Fruit fly (Drosophila melanogaster) whole organism, embryonic: Measurements from ENCODE around the gene scramb2.

Experiments used
- Atf3 ChIP-seq: fragments of 200-800 bp; sonication (Bioruptor generic); optimal IDR thresholded peaks from 3 replicates; lab custom pipeline; 2016; ENCODE audit warnings: missing biosample characterization, missing genetic modification characterization
- Bgb ChIP-seq: fragments of 200-800 bp; sonication (Bioruptor generic); IDR thresholded peaks from 2 replicates; pipeline ENCODE4 v1.3.6; 2022; ENCODE audit warnings: missing biosample characterization, missing genetic modification characterization; ENCODE audit not compliant: partially characterized antibody
- CG1024 ChIP-seq: fragments of 200-800 bp; sonication (Bioruptor generic); IDR thresholded peaks from 2 replicates; pipeline ENCODE4 v1.3.6; 2022; ENCODE audit warnings: missing biosample characterization, missing genetic modification characterization
- CG10565 ChIP-seq: fragments of 200-800 bp; sonication (Bioruptor generic); optimal IDR thresholded peaks from 3 replicates; lab custom pipeline; 2016; ENCODE audit warnings: missing biosample characterization, mild to moderate bottlenecking, missing genetic modification characterization
- CG11247 ChIP-seq: fragments of 200-800 bp; sonication (Bioruptor generic); IDR thresholded peaks from 2 replicates; pipeline ENCODE4 v1.3.6; 2022; ENCODE audit warnings: missing biosample characterization, missing genetic modification characterization
- CG12942 ChIP-seq: fragments of 200-800 bp; sonication (Bioruptor generic); optimal IDR thresholded peaks from 3 replicates; lab custom pipeline; 2016; ENCODE audit warnings: missing biosample characterization, missing genetic modification characterization
- CG13296 ChIP-seq: fragments of 200-800 bp; sonication (Bioruptor generic); optimal IDR thresholded peaks from 3 replicates; lab custom pipeline; 2018; ENCODE audit warnings: missing biosample characterization, mild to moderate bottlenecking, missing genetic modification characterization
- CG13624 ChIP-seq: fragments of 200-800 bp; sonication (Bioruptor generic); optimal IDR thresholded peaks from 2 replicates; lab custom pipeline; 2016; ENCODE audit warnings: missing biosample characterization, missing genetic modification characterization
- CG1602 ChIP-seq: fragments of 200-800 bp; sonication (Bioruptor generic); optimal IDR thresholded peaks from 3 replicates; lab custom pipeline; 2016; ENCODE audit warnings: missing biosample characterization, missing genetic modification characterization
- CG16779 ChIP-seq: fragments of 200-800 bp; sonication (Bioruptor generic); IDR thresholded peaks from 2 replicates; pipeline ENCODE4 v1.3.6; 2022; ENCODE audit warnings: missing biosample characterization, missing genetic modification characterization
- CG16815 ChIP-seq: fragments of 200-800 bp; sonication (Bioruptor generic); optimal IDR thresholded peaks from 3 replicates; lab custom pipeline; 2017; ENCODE audit warnings: missing biosample characterization, mild to moderate bottlenecking, missing genetic modification characterization
- CG17829 ChIP-seq: fragments of 200-800 bp; optimal IDR thresholded peaks from 2 replicates; lab custom pipeline; 2019; ENCODE audit warnings: missing biosample characterization, mild to moderate bottlenecking, missing genetic modification characterization, moderate library complexity
- CG18262 ChIP-seq: fragments of 200-800 bp; optimal IDR thresholded peaks from 3 replicates; lab custom pipeline; 2019; ENCODE audit warnings: missing biosample characterization, mild to moderate bottlenecking, missing genetic modification characterization, moderate library complexity
- CG1832 ChIP-seq: fragments of 200-800 bp; sonication (Bioruptor generic); optimal IDR thresholded peaks from 2 replicates; lab custom pipeline; 2017; ENCODE audit warnings: missing biosample characterization, mild to moderate bottlenecking, missing genetic modification characterization, inconsistent platforms
- CG2678 ChIP-seq: fragments of 200-800 bp; sonication (Bioruptor generic); optimal IDR thresholded peaks from 3 replicates; lab custom pipeline; 2019; ENCODE audit warnings: missing biosample characterization, mild to moderate bottlenecking, missing genetic modification characterization, moderate library complexity
- CG31388 ChIP-seq: fragments of 200-800 bp; sonication (Bioruptor generic); optimal IDR thresholded peaks from 2 replicates; lab custom pipeline; 2016; ENCODE audit warnings: missing biosample characterization, missing genetic modification characterization
- CG32532 ChIP-seq: fragments of 200-800 bp; sonication (Bioruptor generic); IDR thresholded peaks from 2 replicates; pipeline ENCODE4 v1.3.6; 2022; ENCODE audit warnings: missing biosample characterization, missing genetic modification characterization
- CG42726 ChIP-seq: fragments of 200-800 bp; sonication (Bioruptor generic); IDR thresholded peaks from 2 replicates; pipeline ENCODE4 v1.3.6; 2022; ENCODE audit warnings: missing biosample characterization, missing genetic modification characterization; ENCODE audit not compliant: partially characterized antibody
- CG43689 ChIP-seq: fragments of 200-800 bp; sonication (Bioruptor generic); IDR thresholded peaks from 2 replicates; pipeline ENCODE4 v1.3.6; 2022; ENCODE audit warnings: missing biosample characterization, missing genetic modification characterization
- Chrac-16 ChIP-seq: fragments of 200-800 bp; sonication (Bioruptor generic); optimal IDR thresholded peaks from 3 replicates; lab custom pipeline; 2016; ENCODE audit warnings: missing biosample characterization, missing genetic modification characterization
- D ChIP-seq, 2 experiments: fragments of 200-800 bp in 1 of 2; fragments of >200 bp in 1 of 2; sonication (Bioruptor generic) in 1 of 2; optimal IDR thresholded peaks; 2 replicates in 1 of 2; 3 replicates in 1 of 2; lab custom pipeline; 2017; ENCODE audit warnings: mild to moderate bottlenecking in 1 of 2, missing biosample characterization in 1 of 2, missing genetic modification characterization in 1 of 2, missing genetic modification reagents in 1 of 2
- D19A ChIP-seq: fragments of 200-800 bp; optimal IDR thresholded peaks from 3 replicates; lab custom pipeline; 2019; ENCODE audit warnings: missing biosample characterization, mild to moderate bottlenecking, missing genetic modification characterization, moderate library complexity
- Doc3 ChIP-seq: fragments of 200-800 bp; sonication (Bioruptor generic); IDR thresholded peaks from 3 replicates; pipeline ENCODE4 v1.3.6; 2022; ENCODE audit warnings: missing biosample characterization, missing genetic modification characterization; ENCODE audit not compliant: partially characterized antibody
- Hsf ChIP-seq: fragments of 200-800 bp; sonication (Bioruptor generic); optimal IDR thresholded peaks from 3 replicates; lab custom pipeline; 2016; ENCODE audit warnings: missing biosample characterization, missing genetic modification characterization
- Meics ChIP-seq: fragments of 200-800 bp; sonication (Bioruptor generic); optimal IDR thresholded peaks from 2 replicates; lab custom pipeline; 2017; ENCODE audit warnings: missing biosample characterization, mild to moderate bottlenecking, missing genetic modification characterization
- Nf-YB ChIP-seq: fragments of 200-800 bp; sonication (Bioruptor generic); optimal IDR thresholded peaks from 3 replicates; lab custom pipeline; 2019; ENCODE audit warnings: missing biosample characterization, mild to moderate bottlenecking, missing genetic modification characterization, moderate library complexity
- Pdp1 ChIP-seq, 2 experiments: fragments of 200-800 bp; sonication (Bioruptor generic); optimal IDR thresholded peaks; 3 replicates each; lab custom pipeline; 2016; ENCODE audit warnings: missing biosample characterization in 2 of 2, missing genetic modification characterization in 2 of 2, mild to moderate bottlenecking in 1 of 2, moderate library complexity in 1 of 2
- Spps ChIP-seq: fragments of 200-800 bp; sonication (Bioruptor generic); optimal IDR thresholded peaks from 2 replicates; lab custom pipeline; 2018; ENCODE audit warnings: missing biosample characterization, mild to moderate bottlenecking, missing genetic modification characterization
- Taf1 ChIP-seq: fragments of 200-800 bp; sonication (Bioruptor generic); IDR thresholded peaks from 2 replicates; pipeline ENCODE4 v1.3.6; 2022; ENCODE audit warnings: missing biosample characterization, missing genetic modification characterization
- amos ChIP-seq: fragments of 200-800 bp; sonication (Bioruptor generic); IDR thresholded peaks from 2 replicates; pipeline ENCODE4 v1.3.6; 2022; ENCODE audit warnings: missing biosample characterization, missing genetic modification characterization; ENCODE audit not compliant: partially characterized antibody
- bab2 ChIP-seq: fragments of 200-800 bp; sonication (Bioruptor generic); optimal IDR thresholded peaks from 2 replicates; lab custom pipeline; 2016; ENCODE audit warnings: missing biosample characterization, missing genetic modification characterization
- dimm ChIP-seq: fragments of 200-800 bp; sonication (Bioruptor generic); IDR thresholded peaks from 2 replicates; pipeline ENCODE4 v1.3.6; 2022; ENCODE audit warnings: missing biosample characterization, missing genetic modification characterization
- dmrt99B ChIP-seq: fragments of 200-800 bp; sonication (Bioruptor generic); optimal IDR thresholded peaks from 2 replicates; lab custom pipeline; 2018; ENCODE audit warnings: missing biosample characterization, mild to moderate bottlenecking, missing genetic modification characterization, moderate library complexity
- exex ChIP-seq: fragments of 200-800 bp; sonication (Bioruptor generic); optimal IDR thresholded peaks from 4 replicates; lab custom pipeline; 2018; ENCODE audit warnings: missing biosample characterization, mild to moderate bottlenecking, missing genetic modification characterization, moderate library complexity
- h ChIP-seq: fragments of >200 bp; optimal IDR thresholded peaks from 2 replicates; lab custom pipeline; 2017
- hbn ChIP-seq: fragments of 200-800 bp; sonication (Bioruptor generic); IDR thresholded peaks from 2 replicates; pipeline ENCODE4 v1.3.6; 2022; ENCODE audit warnings: missing biosample characterization, missing genetic modification characterization; ENCODE audit not compliant: partially characterized antibody
- klu ChIP-seq: fragments of 200-800 bp; sonication (Bioruptor generic); IDR thresholded peaks from 2 replicates; pipeline ENCODE4 v1.3.6; 2022; ENCODE audit warnings: missing biosample characterization, missing genetic modification characterization
- lilli ChIP-seq: fragments of 200-800 bp; sonication (Bioruptor generic); optimal IDR thresholded peaks from 3 replicates; lab custom pipeline; 2016; ENCODE audit warnings: missing biosample characterization, missing genetic modification characterization
- lola ChIP-seq, 3 experiments: fragments of >200 bp in 2 of 3; fragments of 200-800 bp in 1 of 3; sonication (Bioruptor generic) in 1 of 3; optimal IDR thresholded peaks; 2 replicates each; lab custom pipeline; 2017 to 2019; ENCODE audit warnings: missing biosample characterization in 3 of 3, missing genetic modification characterization in 3 of 3, mild to moderate bottlenecking in 1 of 3, moderate library complexity in 1 of 3
- lov ChIP-seq, 2 experiments: fragments of 200-800 bp in 1 of 2; fragments of >200 bp in 1 of 2; sonication (Bioruptor generic) in 1 of 2; IDR thresholded peaks in 1 of 2; optimal IDR thresholded peaks in 1 of 2; 2 replicates in 1 of 2; 3 replicates in 1 of 2; pipeline versions ENCODE4 v1.3.6 to Lab custom; 2017 to 2022; ENCODE audit warnings: missing biosample characterization in 1 of 2, missing genetic modification characterization in 1 of 2
- mam ChIP-seq: fragments of 200-800 bp; sonication (Bioruptor generic); optimal IDR thresholded peaks from 3 replicates; lab custom pipeline; 2016; ENCODE audit warnings: missing biosample characterization, missing genetic modification characterization
- nmo ChIP-seq: fragments of 200-800 bp; sonication (Bioruptor generic); optimal IDR thresholded peaks from 2 replicates; lab custom pipeline; 2018; ENCODE audit warnings: missing biosample characterization, mild to moderate bottlenecking, missing genetic modification characterization, moderate library complexity
- salm ChIP-seq: fragments of 200-800 bp; sonication (Bioruptor generic); optimal IDR thresholded peaks from 2 replicates; lab custom pipeline; 2018; ENCODE audit warnings: missing biosample characterization, mild to moderate bottlenecking, missing genetic modification characterization
- seq ChIP-seq: fragments of 200-800 bp; sonication (Bioruptor generic); IDR thresholded peaks from 2 replicates; pipeline ENCODE4 v1.3.6; 2022; ENCODE audit warnings: missing biosample characterization, missing genetic modification characterization
- sob ChIP-seq: fragments of 200-800 bp; sonication (Bioruptor generic); IDR thresholded peaks from 2 replicates; pipeline ENCODE4 v1.3.6; 2022; ENCODE audit warnings: missing biosample characterization, missing genetic modification characterization
- sug ChIP-seq: fragments of 200-800 bp; optimal IDR thresholded peaks from 2 replicates; lab custom pipeline; 2019; ENCODE audit warnings: missing biosample characterization, mild to moderate bottlenecking, missing genetic modification characterization, moderate library complexity
- toy ChIP-seq: fragments of 200-800 bp; sonication (Bioruptor generic); IDR thresholded peaks from 2 replicates; pipeline ENCODE4 v1.3.6; 2022; ENCODE audit warnings: missing biosample characterization, missing genetic modification characterization
- zfh2 ChIP-seq: fragments of 200-800 bp; sonication (Bioruptor generic); optimal IDR thresholded peaks from 2 replicates; lab custom pipeline; 2016; ENCODE audit warnings: missing biosample characterization, missing genetic modification characterization

Gene scramb2

dm6 chr3L:3045256-3045743 lies 1.3 kb downstream of the scramb2 start (continued):
- TF ChIP-seq amos (GFP tag; lab: Robert Waterston, UW) (no peak), CG32532 (peak; percentile 52; the same call in 1 of the 2 replicates), CG31388 (GFP tag; lab: Kevin White, UChicago) (no peak), CG16779 (no peak), mam (no peak), Atf3 (GFP tag; lab: Kevin White, UChicago) (no peak), Nf-YB (peak; percentile 12), lola (GFP tag; optimal IDR thresholded peaks at IDR 0.05; lab: Kevin White, UChicago) (peak in 1 of 3 experiments; percentile 22), h (lab: Kevin White, UChicago) (no peak), salm (tag; lab: Kevin White, UChicago) (no peak), sug (no peak), nmo (peak; percentile 48), Chrac-16 (GFP tag; lab: Kevin White, UChicago) (no peak), CG2678 (tag; lab: Kevin White, UChicago) (peak; percentile 60), Taf1 (GFP tag; lab: Robert Waterston, UW) (no peak), dimm (GFP tag; lab: Robert Waterston, UW) (no peak), CG13296 (GFP tag; lab: Kevin White, UChicago) (peak; percentile 35), CG18262 (tag; lab: Kevin White, UChicago) (peak; percentile 58), Spps (tag; lab: Kevin White, UChicago) (no peak), Hsf (no peak), zfh2 (GFP tag; lab: Kevin White, UChicago) (no peak), CG17829 (peak; percentile 21), D19A (tag; lab: Kevin White, UChicago) (peak; percentile 31), CG10565 (GFP tag; lab: Kevin White, UChicago) (no peak), Doc3 (no peak), bab2 (no peak), Meics (peak; percentile 37), exex (tag; lab: Kevin White, UChicago) (no peak), CG42726 (GFP tag; lab: Robert Waterston, UW) (no peak), CG1832 (GFP tag; lab: Kevin White, UChicago) (no peak), lov (optimal IDR thresholded peaks at IDR 0.05; lab: Kevin White, UChicago) (no peak), lov (GFP tag; IDR thresholded peaks at IDR 0.05; lab: Robert Waterston, UW) (no peak), sob (no peak), hbn (GFP tag; lab: Robert Waterston, UW) (no peak), CG43689 (GFP tag; lab: Robert Waterston, UW) (no peak), toy (GFP tag; lab: Robert Waterston, UW) (no peak), Bgb (GFP tag; lab: Robert Waterston, UW) (no peak)

dm6 chr3L:3042150-3043049 lies 4.2 kb downstream of the scramb2 start, which contains the start of gene Prx4:
TSS of gene Prx4 (plus strand) at chr3L:3042359.
- peak; percentile 11; the same call in 1 of the 2 replicates for TF ChIP-seq amos (GFP tag; lab: Robert Waterston, UW)
- TF ChIP-seq CG1024 (GFP tag; lab: Robert Waterston, UW) = peak; percentile 60; the same call in 1 of the 2 replicates
- TF ChIP-seq CG16815 = peak; percentile 58
- TF ChIP-seq lov (optimal IDR thresholded peaks at IDR 0.05; lab: Kevin White, UChicago) = no peak
- no peak for TF ChIP-seq lov (GFP tag; IDR thresholded peaks at IDR 0.05; lab: Robert Waterston, UW)
- peak; percentile 73 for TF ChIP-seq lilli (GFP tag; lab: Kevin White, UChicago)
- peak; percentile 46 to 63 for TF ChIP-seq Pdp1 (GFP tag; optimal IDR thresholded peaks at IDR 0.05; lab: Kevin White, UChicago)
- TF ChIP-seq D (optimal IDR thresholded peaks at IDR 0.05; lab: Kevin White, UChicago) = no peak
- TF ChIP-seq D (GFP tag; optimal IDR thresholded peaks at IDR 0.05; lab: Kevin White, UChicago) = peak; percentile 37
- TF ChIP-seq CG11247 (GFP tag; lab: Robert Waterston, UW) = peak; percentile 76
- peak; percentile 43 for TF ChIP-seq CG1602 (GFP tag; lab: Kevin White, UChicago)
- peak; percentile 59 for TF ChIP-seq CG13296 (GFP tag; lab: Kevin White, UChicago)
- peak; percentile 87 for TF ChIP-seq dmrt99B (tag; lab: Kevin White, UChicago)
- peak; percentile 26 for TF ChIP-seq CG13624 (GFP tag; lab: Kevin White, UChicago)
- peak in 1 of 3 experiments; percentile 54 for TF ChIP-seq lola (GFP tag; optimal IDR thresholded peaks at IDR 0.05; lab: Kevin White, UChicago)
- TF ChIP-seq seq (GFP tag; lab: Robert Waterston, UW) = peak; percentile 73
- TF ChIP-seq CG12942 (GFP tag; lab: Kevin White, UChicago) = peak; percentile 30
- no peak for TF ChIP-seq klu (GFP tag; lab: Robert Waterston, UW)
